Fruit fly (Drosophila melanogaster): Measurements from ENCODE around the gene Sema1a.

Gene Sema1a

DNA sequence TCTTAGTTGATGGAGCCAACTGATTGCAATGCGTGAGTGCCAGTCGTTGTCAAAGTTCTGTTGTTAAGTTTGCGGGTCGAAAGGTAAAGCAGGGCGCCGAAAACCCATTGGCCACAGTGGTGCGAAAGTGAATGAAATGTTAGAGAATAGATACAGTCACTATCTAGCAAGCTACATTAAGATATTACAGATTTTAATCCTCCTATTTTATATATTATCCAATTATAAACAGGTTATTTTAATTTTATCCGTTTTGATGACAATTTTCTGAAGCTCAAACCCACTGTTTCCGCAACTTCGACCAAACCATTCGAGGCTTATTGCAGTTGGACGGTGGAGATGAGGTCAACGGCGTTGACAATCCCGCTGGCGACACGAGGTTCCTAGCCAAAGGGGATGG lies 10.5 kb downstream of the Sema1a start (continued):
- TF ChIP-seq Ssrp (tag; optimal IDR thresholded peaks at IDR 0.05): peak; percentile 33
- TF ChIP-seq Dfd (GFP tag; optimal IDR thresholded peaks at IDR 0.05): no peak
- peak; percentile 47 for TF ChIP-seq CG17359 (tag; optimal IDR thresholded peaks at IDR 0.05)
- no peak for TF ChIP-seq CG13296 (GFP tag; optimal IDR thresholded peaks at IDR 0.05)
- TF ChIP-seq Rfx (GFP tag; IDR thresholded peaks at IDR 0.05): no peak
- no peak for TF ChIP-seq NC2β (GFP tag; optimal IDR thresholded peaks at IDR 0.05)
- TF ChIP-seq CG15073 (GFP tag; optimal IDR thresholded peaks at IDR 0.05): no peak
- no peak for TF ChIP-seq BEAF-32 (GFP tag; optimal IDR thresholded peaks at IDR 0.05)
- no peak for TF ChIP-seq CG12155 (GFP tag; optimal IDR thresholded peaks at IDR 0.05)
- no peak for TF ChIP-seq pho (GFP tag; optimal IDR thresholded peaks at IDR 0.05)
- no peak for TF ChIP-seq eyg (GFP tag; optimal IDR thresholded peaks at IDR 0.05)
- no peak for TF ChIP-seq h (optimal IDR thresholded peaks at IDR 0.05)
- TF ChIP-seq mirr (GFP tag; optimal IDR thresholded peaks at IDR 0.05): no peak
- TF ChIP-seq CG14965 (GFP tag; optimal IDR thresholded peaks at IDR 0.05; ENCODE audit: borderline replicate concordance): no peak
- no peak for TF ChIP-seq CG3281 (GFP tag; optimal IDR thresholded peaks at IDR 0.05)
- no peak for TF ChIP-seq CG10565 (GFP tag; optimal IDR thresholded peaks at IDR 0.05)
- TF ChIP-seq CG4854 (GFP tag; optimal IDR thresholded peaks at IDR 0.05): no peak
- no peak for TF ChIP-seq Vsx1 (GFP tag; optimal IDR thresholded peaks at IDR 0.05)
- peak; percentile 29; the same call in 1 of the 2 replicates for TF ChIP-seq nerfin-2 (GFP tag; IDR thresholded peaks at IDR 0.05; ENCODE audit: partially characterized antibody)
- peak; percentile 63 for TF ChIP-seq CG31441 (GFP tag; IDR thresholded peaks at IDR 0.05)
- TF ChIP-seq unpg (GFP tag; optimal IDR thresholded peaks at IDR 0.05): peak; percentile 63
- TF ChIP-seq Nf-YC (tag; optimal IDR thresholded peaks at IDR 0.05): no peak
- no peak for TF ChIP-seq GATAe (GFP tag; conservative IDR thresholded peaks at IDR 0.05)
- peak; percentile 37 for TF ChIP-seq CG1647 (GFP tag; optimal IDR thresholded peaks at IDR 0.05)
- TF ChIP-seq D19A (tag; optimal IDR thresholded peaks at IDR 0.05): peak; percentile 26
- TF ChIP-seq CG1603 (tag; optimal IDR thresholded peaks at IDR 0.05): peak; percentile 47
- TF ChIP-seq CG6254 (GFP tag; optimal IDR thresholded peaks at IDR 0.05): peak; percentile 5
- TF ChIP-seq CG3407 (GFP tag; optimal IDR thresholded peaks at IDR 0.05): peak; percentile 36
- TF ChIP-seq Opbp (GFP tag; IDR thresholded peaks at IDR 0.05; ENCODE audit: partially characterized antibody): no peak
- TF ChIP-seq bsh (GFP tag; optimal IDR thresholded peaks at IDR 0.05): peak in 1 of 2 experiments; percentile 75
- TF ChIP-seq CG11723 (GFP tag; optimal IDR thresholded peaks at IDR 0.05): no peak
- TF ChIP-seq tio (GFP tag; optimal IDR thresholded peaks at IDR 0.05): no peak
- TF ChIP-seq stc (GFP tag; IDR thresholded peaks at IDR 0.05): peak; percentile 57
- no peak for TF ChIP-seq B-H2 (GFP tag; optimal IDR thresholded peaks at IDR 0.05)
- no peak for TF ChIP-seq CG43689 (GFP tag; IDR thresholded peaks at IDR 0.05)
- TF ChIP-seq ash1 (GFP tag; optimal IDR thresholded peaks at IDR 0.05): no peak
- TF ChIP-seq kay (GFP tag; optimal IDR thresholded peaks at IDR 0.05): no peak
- no peak for TF ChIP-seq sens-2 (GFP tag; IDR thresholded peaks at IDR 0.05)
- TF ChIP-seq sug (tag; optimal IDR thresholded peaks at IDR 0.05): no peak
- no peak for TF ChIP-seq ATbp (GFP tag; optimal IDR thresholded peaks at IDR 0.05)
- no peak for TF ChIP-seq Ada2b (GFP tag; IDR thresholded peaks at IDR 0.05)
- no peak for TF ChIP-seq slou (GFP tag; optimal IDR thresholded peaks at IDR 0.05)
- TF ChIP-seq Bgb (GFP tag; IDR thresholded peaks at IDR 0.05; ENCODE audit: partially characterized antibody): no peak
- no peak for TF ChIP-seq grn (GFP tag; optimal IDR thresholded peaks at IDR 0.05)
- TF ChIP-seq CG7372 (GFP tag; IDR thresholded peaks at IDR 0.05): peak; percentile 25; the same call in 1 of the 2 replicates
- no peak for TF ChIP-seq CG34224 (GFP tag; IDR thresholded peaks at IDR 0.05; ENCODE audit: partially characterized antibody)
- no peak for TF ChIP-seq Dek (tag; optimal IDR thresholded peaks at IDR 0.05)
- TF ChIP-seq mld (GFP tag; IDR thresholded peaks at IDR 0.05; ENCODE audit: partially characterized antibody): no peak
- TF ChIP-seq CG12659 (GFP tag; optimal IDR thresholded peaks at IDR 0.05): no peak
- no peak for TF ChIP-seq CG12104 (GFP tag; optimal IDR thresholded peaks at IDR 0.05)
- TF ChIP-seq sisA (GFP tag; IDR thresholded peaks at IDR 0.05): no peak

Measured in whole organism, embryonic.